Worm (Caenorhabditis elegans) whole organism, young adult: ENCODE measurements around the gene snx-6.
A peak's percentile ranks its signal among the peaks of the same experiment; 100 is the strongest.
"Not testable (repeated sequence)": the region's sequence is repeated elsewhere in the genome, so short reads cannot be mapped to it uniquely, and the experiment has no call there.

ENCODE experiments used
- F49E8.2 ChIP-seq: sonication (generic microtip); optimal IDR thresholded peaks from 3 replicates; lab custom pipeline; 2017; ENCODE audit warnings: missing genetic modification characterization, mild to moderate bottlenecking, missing compliant biosample characterization, antibody characterized with exemption, moderate library complexity; ENCODE audit not compliant: insufficient read depth
- F52B5.7 ChIP-seq: sonication (generic microtip); optimal IDR thresholded peaks from 2 replicates; lab custom pipeline; 2016; ENCODE audit warnings: mild to moderate bottlenecking, missing genetic modification characterization, missing compliant biosample characterization
- F57C9.4 ChIP-seq: sonication (generic microtip); optimal IDR thresholded peaks from 2 replicates; lab custom pipeline; 2017; ENCODE audit warnings: mild to moderate bottlenecking, missing genetic modification characterization, missing compliant biosample characterization
- K11D2.4 ChIP-seq: fragments of 200-800 bp; sonication (Bioruptor generic); IDR thresholded peaks from 2 replicates; pipeline ENCODE4 v1.3.6; 2022; ENCODE audit warnings: missing genetic modification reagents, missing genetic modification characterization, missing compliant biosample characterization
- T26A5.8 ChIP-seq: sonication (generic microtip); optimal IDR thresholded peaks from 2 replicates; lab custom pipeline; 2016; ENCODE audit warnings: missing genetic modification characterization, missing compliant biosample characterization
- Y53F4B.3 ChIP-seq: fragments of 200-800 bp; sonication (Bioruptor generic); IDR thresholded peaks from 2 replicates; pipeline ENCODE4 v1.3.6; 2022; ENCODE audit warnings: missing genetic modification reagents, missing genetic modification characterization, missing compliant biosample characterization
- Y56A3A.18 ChIP-seq: fragments of 200-800 bp; sonication (Bioruptor generic); IDR thresholded peaks from 2 replicates; pipeline ENCODE4 v1.3.6; 2022; ENCODE audit warnings: missing genetic modification reagents, missing genetic modification characterization, missing compliant biosample characterization
- Y67H2A.10 ChIP-seq: fragments of 200-800 bp; sonication (Bioruptor generic); conservative IDR thresholded peaks from 2 replicates; pipeline ENCODE4 v1.3.6; 2022; ENCODE audit warnings: missing genetic modification reagents, missing genetic modification characterization, missing compliant biosample characterization
- aptf-3 ChIP-seq: fragments of 200-800 bp; sonication (Bioruptor generic); IDR thresholded peaks from 2 replicates; pipeline ENCODE4 v1.3.6; 2022; ENCODE audit warnings: missing genetic modification characterization, missing compliant biosample characterization
- cebp-2 ChIP-seq: fragments of 200-800 bp; sonication (Bioruptor generic); IDR thresholded peaks from 2 replicates; pipeline ENCODE4 v1.3.6; 2022; ENCODE audit warnings: missing genetic modification characterization, missing compliant biosample characterization
- ceh-91 ChIP-seq: fragments of 200-800 bp; sonication (Bioruptor generic); IDR thresholded peaks from 2 replicates; pipeline ENCODE4 v1.3.6; 2022; ENCODE audit warnings: missing genetic modification reagents, missing genetic modification characterization, missing compliant biosample characterization
- chd-7 ChIP-seq: sonication (generic microtip); optimal IDR thresholded peaks from 2 replicates; lab custom pipeline; 2016; ENCODE audit warnings: mild to moderate bottlenecking, missing genetic modification characterization, moderate library complexity, missing compliant biosample characterization
- egrh-3 ChIP-seq: fragments of 200-800 bp; sonication (Bioruptor generic); IDR thresholded peaks from 2 replicates; pipeline ENCODE4 v1.3.6; 2022; ENCODE audit warnings: missing genetic modification reagents, missing genetic modification characterization, missing compliant biosample characterization
- hlh-12 ChIP-seq: sonication (generic microtip); optimal IDR thresholded peaks from 2 replicates; lab custom pipeline; 2016; ENCODE audit warnings: missing genetic modification characterization, missing compliant biosample characterization
- let-607 ChIP-seq, 2 experiments: fragments of 200-800 bp in 1 of 2; sonication (Bioruptor generic) in 1 of 2; sonication (generic microtip) in 1 of 2; optimal IDR thresholded peaks; 2 replicates each; lab custom pipeline; 2016 to 2018; ENCODE audit warnings: mild to moderate bottlenecking in 2 of 2, missing compliant biosample characterization in 2 of 2, missing genetic modification characterization in 2 of 2, moderate library complexity in 2 of 2, missing genotype in 1 of 2
- lin-54 ChIP-seq: fragments of 200-800 bp; sonication (Bioruptor generic); optimal IDR thresholded peaks from 2 replicates; lab custom pipeline; 2018; ENCODE audit warnings: mild to moderate bottlenecking, missing genetic modification characterization, missing compliant biosample characterization
- lir-1 ChIP-seq: fragments of 200-800 bp; sonication (Bioruptor generic); conservative IDR thresholded peaks from 2 replicates; pipeline ENCODE4 v1.3.6; 2022; ENCODE audit warnings: missing genetic modification reagents, missing genetic modification characterization, missing compliant biosample characterization
- madf-10 ChIP-seq: sonication (generic microtip); optimal IDR thresholded peaks from 2 replicates; lab custom pipeline; 2016; ENCODE audit warnings: mild to moderate bottlenecking, missing genetic modification characterization, missing compliant biosample characterization
- madf-8 ChIP-seq: fragments of 200-800 bp; sonication (Bioruptor generic); conservative IDR thresholded peaks from 2 replicates; pipeline ENCODE4 v1.3.6; 2022; ENCODE audit warnings: missing genetic modification reagents, missing genetic modification characterization, missing compliant biosample characterization
- mcd-1 ChIP-seq: fragments of 200-800 bp; sonication (Bioruptor generic); IDR thresholded peaks from 2 replicates; pipeline ENCODE4 v1.3.6; 2022; ENCODE audit warnings: missing genetic modification reagents, missing genetic modification characterization, missing compliant biosample characterization
- nhr-90 ChIP-seq: sonication (generic microtip); optimal IDR thresholded peaks from 2 replicates; lab custom pipeline; 2016; ENCODE audit warnings: missing genotype, mild to moderate bottlenecking, missing genetic modification characterization, missing compliant biosample characterization
- snpc-3.4 ChIP-seq: sonication (generic microtip); optimal IDR thresholded peaks from 2 replicates; lab custom pipeline; 2017; ENCODE audit warnings: missing genetic modification characterization, mild to moderate bottlenecking, missing compliant biosample characterization, antibody characterized with exemption, moderate library complexity, missing genotype, missing genetic modification reagents
- snpc-4 ChIP-seq, 5 experiments: fragments of 150-350 bp in 1 of 5; sonication (generic microtip) in 4 of 5; optimal IDR thresholded peaks; 2 replicates each; lab custom pipeline; 2014 to 2018; ENCODE audit warnings: missing genetic modification characterization in 5 of 5, missing biosample characterization in 3 of 5, antibody characterized with exemption in 2 of 5, mild to moderate bottlenecking in 2 of 5, missing compliant biosample characterization in 2 of 5, missing genotype in 2 of 5, moderate library complexity in 2 of 5, missing genetic modification reagents in 1 of 5
- somi-1 ChIP-seq: fragments of 200-800 bp; sonication (Bioruptor generic); optimal IDR thresholded peaks from 2 replicates; lab custom pipeline; 2018; ENCODE audit warnings: mild to moderate bottlenecking, missing genetic modification characterization, missing compliant biosample characterization
- zfh-2 ChIP-seq: fragments of 200-800 bp; sonication (Bioruptor generic); conservative IDR thresholded peaks from 2 replicates; pipeline ENCODE4 v1.3.6; 2022; ENCODE audit warnings: missing genetic modification reagents, missing genetic modification characterization, missing compliant biosample characterization
- ztf-26 ChIP-seq: sonication (generic microtip); optimal IDR thresholded peaks from 2 replicates; lab custom pipeline; 2017; ENCODE audit warnings: missing genetic modification characterization, missing compliant biosample characterization
- ztf-28 ChIP-seq: fragments of 200-800 bp; sonication (Bioruptor generic); IDR thresholded peaks from 2 replicates; pipeline ENCODE4 v1.3.6; 2022; ENCODE audit warnings: missing genetic modification reagents, missing genetic modification characterization, missing compliant biosample characterization
- ztf-3 ChIP-seq: fragments of 200-800 bp; sonication (Bioruptor generic); optimal IDR thresholded peaks from 2 replicates; lab custom pipeline; 2018; ENCODE audit warnings: mild to moderate bottlenecking, missing genetic modification characterization, missing compliant biosample characterization

Gene snx-6

DNA sequence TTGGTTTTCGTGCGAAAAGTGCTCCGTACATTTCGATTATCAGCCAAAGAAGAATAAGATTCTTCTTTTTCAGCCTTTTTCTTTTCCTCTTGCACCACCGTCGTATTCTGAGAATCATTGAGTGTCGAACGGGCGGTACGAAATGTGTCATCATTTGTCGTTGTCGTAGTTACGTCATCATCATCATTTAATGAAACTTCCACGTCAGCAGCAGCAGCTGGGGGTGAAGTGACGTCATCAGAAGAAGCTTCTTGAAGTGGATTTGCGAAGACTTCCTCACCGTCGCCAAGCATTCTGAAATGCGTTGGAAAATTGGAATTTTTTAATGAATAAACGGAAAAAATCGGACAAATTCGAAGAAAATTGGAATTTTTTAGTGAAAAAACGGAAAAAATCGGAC is at the start of gene snx-6:
Gene snx-6 (minus strand): TSS at position 294 of the 400 bp plus-strand sequence.
- TF ChIP-seq aptf-3 (GFP tag; lab: Robert Waterston, UW) (no peak), Y67H2A.10 (GFP tag; lab: Robert Waterston, UW) (no peak), Y56A3A.18 (GFP tag; lab: Robert Waterston, UW) (no peak), ztf-3 (no peak), lin-54 (GFP tag; lab: Kevin White, UChicago) (no peak), Y53F4B.3 (no peak), ztf-26 (no peak), K11D2.4 (GFP tag; lab: Robert Waterston, UW) (no peak), ztf-28 (GFP tag; lab: Robert Waterston, UW) (no peak), hlh-12 (tag; lab: Kevin White, UChicago) (no peak), F52B5.7 (no peak), madf-8 (GFP tag; lab: Robert Waterston, UW) (no peak)

ce11 chrV:18022179-18022578 is 42.3 kb upstream of the snx-6 start, which contains the start of gene prp-6:
TSS of gene prp-6 (plus strand) at chrV:18022479.
- TF ChIP-seq let-607 (tag; optimal IDR thresholded peaks at IDR 0.05; lab: Kevin White, UChicago) (no peak), zfh-2 (GFP tag; lab: Robert Waterston, UW) (no peak), ceh-91 (GFP tag; lab: Robert Waterston, UW) (no peak), F57C9.4 (tag; lab: Kevin White, UChicago) (no peak)

- TF ChIP-seq F57C9.4 (tag; lab: Kevin White, UChicago) (no peak), mcd-1 (GFP tag; lab: Robert Waterston, UW) (peak; percentile 80)
Observed at ce11 chrV:18021464-18021863, 41.6 kb upstream of the snx-6 start.

DNA sequence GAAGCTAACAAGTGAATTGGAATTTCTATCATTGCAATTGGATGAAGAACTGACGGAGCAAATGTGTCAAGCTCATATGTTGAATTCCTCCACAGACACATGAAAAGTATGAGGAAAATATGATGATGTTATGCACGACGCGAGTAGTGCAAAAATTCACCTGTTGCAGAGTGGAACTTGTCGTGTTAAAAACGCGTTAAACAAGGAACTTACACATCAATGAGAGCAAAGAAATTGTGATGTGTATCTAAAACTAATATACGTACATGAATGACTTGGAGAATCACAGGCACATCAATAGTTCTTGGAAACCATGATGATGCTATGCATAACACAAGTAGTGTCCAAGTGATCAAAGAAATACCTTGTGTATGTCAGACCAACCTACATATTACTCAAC is 37.3 kb upstream of the snx-6 start, which contains the start of gene srh-134:
Gene srh-134 (minus strand): TSS at position 101 of the 400 bp plus-strand sequence.
- TF ChIP-seq lir-1 (no peak), chd-7 (tag; lab: Kevin White, UChicago) (no peak), mcd-1 (GFP tag; lab: Robert Waterston, UW) (no peak), F49E8.2 (no peak), F52B5.7 (no peak), somi-1 (GFP tag; lab: Kevin White, UChicago) (no peak), snpc-4 (GFP tag; optimal IDR thresholded peaks at IDR 0.05; lab: Kevin White, UChicago) (no peak), snpc-4 (tag; optimal IDR thresholded peaks at IDR 0.05; lab: Kevin White, UChicago) (no peak), cebp-2 (no peak)

- TF ChIP-seq snpc-4 (GFP tag; optimal IDR thresholded peaks at IDR 0.05; lab: Kevin White, UChicago) (no peak), snpc-4 (tag; optimal IDR thresholded peaks at IDR 0.05; lab: Kevin White, UChicago) (no peak), T26A5.8 (no peak), Y67H2A.10 (GFP tag; lab: Robert Waterston, UW) (no peak), snpc-3.4 (tag; lab: Kevin White, UChicago) (no peak), nhr-90 (tag; lab: Kevin White, UChicago) (no peak)
Observed at ce11 chrV:18014116-18014515, 34.2 kb upstream of the snx-6 start, which contains the start of gene srh-133. TSS of gene srh-133 (minus strand) at chrV:18014216.

- TF ChIP-seq egrh-3; Y53F4B.3; madf-10 (tag; lab: Kevin White, UChicago): not testable (repeated sequence)
Observed at ce11 chrV:18010737-18011136, 30.9 kb upstream of the snx-6 start, which contains the start of gene Y59A8B.26. TSS of gene Y59A8B.26 (minus strand) at chrV:18010837.
